Worm (Caenorhabditis elegans) whole organism, L4/young adult: Measurements from ENCODE around the gene B0454.26.

Source experiments
- dao-5 ChIP-seq: sonication (generic microtip); optimal IDR thresholded peaks from 2 replicates; lab custom pipeline; 2016; ENCODE audit warnings: missing genotype, missing genetic modification characterization, moderate library complexity, missing compliant biosample characterization
- him-1 ChIP-seq: sonication (generic microtip); optimal IDR thresholded peaks from 2 replicates; lab custom pipeline; 2016; ENCODE audit warnings: missing genotype, missing genetic modification reagents, missing genetic modification characterization, missing compliant biosample characterization

- TF ChIP-seq him-1 (tag; lab: Kevin White, UChicago) = no peak
- no peak for TF ChIP-seq dao-5 (tag; lab: Kevin White, UChicago)
Measured at ce11 chrII:3014196-3014849, 24.0 kb downstream of the B0454.26 start, which contains the start of gene C41H7.2.
